Fruit fly (Drosophila melanogaster) S2 (cell line): Measurements from ENCODE around the gene indra.
A peak's percentile ranks its signal among the peaks of the same experiment; 100 is the strongest.

Experiments used
- CG8478 ChIP-seq: fragments of >200 bp; optimal IDR thresholded peaks from 2 replicates; lab custom pipeline; 2018
- CTCF ChIP-seq, 2 experiments: fragments of >200 bp; optimal IDR thresholded peaks; 2 replicates each; lab custom pipeline; 2018

Gene indra

dm6 chr3L:1334571-1335427 is 7.4 kb downstream of the indra start, which contains the start of the genes Hmbs and CG2211:
Gene Hmbs (plus strand): TSS chr3L:1334889.
Gene CG2211 (minus strand): TSS chr3L:1335359.
- TF ChIP-seq CG8478 (lab: Kevin White, UChicago) (no peak), CTCF (optimal IDR thresholded peaks at IDR 0.05; lab: Kevin White, UChicago) (peak in 1 of 2 experiments; percentile 10)

DNA sequence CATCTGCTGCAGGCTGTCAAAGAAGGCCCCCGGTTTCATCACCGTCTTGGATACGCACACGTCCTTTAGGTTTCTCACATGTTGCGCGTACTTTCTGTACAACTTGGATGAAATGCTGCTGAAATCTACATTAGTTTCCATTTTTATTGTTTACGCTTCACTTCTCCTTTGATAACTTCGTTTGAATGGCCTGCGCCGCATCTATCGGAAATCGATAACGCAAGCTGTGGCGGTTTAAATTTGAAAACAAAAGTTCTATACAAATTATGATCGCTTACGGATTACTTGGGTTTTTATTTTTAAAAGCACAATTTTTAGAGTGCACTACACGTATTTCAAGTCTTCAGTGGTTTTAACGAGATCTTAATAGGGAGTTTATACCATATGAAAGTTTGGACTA is 9.2 kb downstream of the indra start, which contains the start of gene msd5:
Gene msd5, minus strand, starts transcription at position 174 of the 400 bp plus-strand sequence.
- TF ChIP-seq CG8478 (lab: Kevin White, UChicago) (no peak), CTCF (optimal IDR thresholded peaks at IDR 0.05; lab: Kevin White, UChicago) (no peak)

- no peak for TF ChIP-seq CG8478 (lab: Kevin White, UChicago)
Observed at dm6 chr3L:1331542-1331941, 10.7 kb downstream of the indra start, which contains the start of gene msd1. Gene msd1 (plus strand): TSS chr3L:1331744.

dm6 chr3L:1330420-1330819 is 11.8 kb downstream of the indra start:
- no peak for TF ChIP-seq CTCF (optimal IDR thresholded peaks at IDR 0.05; lab: Kevin White, UChicago)
- TF ChIP-seq CG8478 (lab: Kevin White, UChicago): no peak

DNA sequence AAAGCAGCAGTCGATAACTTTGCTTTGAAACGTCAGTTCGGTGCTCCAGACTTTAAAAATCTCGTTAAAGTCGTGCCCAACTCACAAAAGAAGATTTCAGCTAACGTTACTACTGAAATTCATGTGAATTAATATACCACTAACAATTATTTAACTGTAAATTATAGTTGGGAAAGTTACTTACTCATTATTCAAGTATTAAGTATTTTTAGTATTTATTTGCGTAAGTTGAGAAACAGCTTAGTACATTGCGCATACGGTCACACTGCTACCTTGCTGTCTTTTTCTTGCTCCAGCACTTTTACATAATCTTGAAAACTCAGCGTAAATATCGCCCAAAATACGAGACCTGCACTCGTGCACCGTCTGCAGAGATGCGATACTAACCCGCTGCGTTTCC is 12.5 kb downstream of the indra start, which contains the start of gene ND-ACP:
Gene ND-ACP, plus strand, starts transcription at position 226 of the 400 bp plus-strand sequence.
- TF ChIP-seq CG8478 (lab: Kevin White, UChicago): no peak
- TF ChIP-seq CTCF (optimal IDR thresholded peaks at IDR 0.05; lab: Kevin White, UChicago): no peak

- TF ChIP-seq CTCF (optimal IDR thresholded peaks at IDR 0.05; lab: Kevin White, UChicago) (no peak), CG8478 (lab: Kevin White, UChicago) (no peak)
Observed at dm6 chr3L:1325626-1325937, 16.6 kb downstream of the indra start.

- TF ChIP-seq CG8478 (lab: Kevin White, UChicago) (no peak), CTCF (optimal IDR thresholded peaks at IDR 0.05; lab: Kevin White, UChicago) (no peak)
Observed at dm6 chr3L:1324818-1325625, 17.2 kb downstream of the indra start.

dm6 chr3L:1323136-1323535 is 19.1 kb downstream of the indra start:
- TF ChIP-seq CTCF (optimal IDR thresholded peaks at IDR 0.05; lab: Kevin White, UChicago) (no peak), CG8478 (lab: Kevin White, UChicago) (no peak)

dm6 chr3L:1322706-1323105 is 19.5 kb downstream of the indra start, which contains the start of gene CG9184:
Gene CG9184 (minus strand): TSS chr3L:1322806.
- TF ChIP-seq CG8478 (lab: Kevin White, UChicago): no peak
- no peak for TF ChIP-seq CTCF (optimal IDR thresholded peaks at IDR 0.05; lab: Kevin White, UChicago)

DNA sequence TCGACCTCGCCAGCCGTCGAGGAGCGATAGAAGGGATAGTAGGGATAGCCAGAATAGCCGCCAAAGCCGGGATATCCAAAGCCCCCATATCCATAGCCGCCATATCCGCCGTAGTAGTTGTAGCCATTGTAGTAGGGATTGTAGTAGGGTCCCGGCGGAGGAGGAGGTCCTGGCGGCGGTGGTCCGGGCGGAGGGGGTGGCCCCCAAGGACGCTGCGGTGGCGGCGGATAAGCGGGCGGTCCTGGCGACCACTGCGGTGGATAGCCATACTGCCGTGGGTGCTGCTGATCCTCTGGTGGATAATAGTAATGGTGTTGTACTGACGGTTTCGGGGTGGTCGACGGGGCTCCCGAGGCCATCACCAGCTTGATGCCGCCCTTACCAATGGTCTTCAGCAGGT is 20.0 kb downstream of the indra start:
- no peak for TF ChIP-seq CG8478 (lab: Kevin White, UChicago)
- no peak for TF ChIP-seq CTCF (optimal IDR thresholded peaks at IDR 0.05; lab: Kevin White, UChicago)

- no peak for TF ChIP-seq CG8478 (lab: Kevin White, UChicago)
- no peak for TF ChIP-seq CTCF (optimal IDR thresholded peaks at IDR 0.05; lab: Kevin White, UChicago)
Observed at dm6 chr3L:1320931-1321556, 21.2 kb downstream of the indra start.

dm6 chr3L:1320230-1320930 is 21.8 kb downstream of the indra start:
- TF ChIP-seq CG8478 (lab: Kevin White, UChicago) (no peak), CTCF (optimal IDR thresholded peaks at IDR 0.05; lab: Kevin White, UChicago) (no peak)

- TF ChIP-seq CG8478 (lab: Kevin White, UChicago): no peak
- no peak for TF ChIP-seq CTCF (optimal IDR thresholded peaks at IDR 0.05; lab: Kevin White, UChicago)
Observed at dm6 chr3L:1319097-1319725, 23.0 kb downstream of the indra start.
